Worm (Caenorhabditis elegans) whole organism, L4 larva: ENCODE measurements around the gene col-110.

Source experiments
- F10B5.3 ChIP-seq: sonication (generic microtip); optimal IDR thresholded peaks from 2 replicates; lab custom pipeline; 2016; ENCODE audit warnings: mild to moderate bottlenecking, missing genetic modification characterization, missing compliant biosample characterization
- T26A8.4 ChIP-seq: fragments of 200-800 bp; sonication (Bioruptor generic); IDR thresholded peaks from 2 replicates; pipeline ENCODE4 v1.3.6; 2022; ENCODE audit warnings: missing genetic modification characterization, missing compliant biosample characterization
- ZK337.2 ChIP-seq: fragments of 200-800 bp; sonication (Bioruptor generic); IDR thresholded peaks from 2 replicates; pipeline ENCODE4 v1.3.6; 2022; ENCODE audit warnings: missing genetic modification reagents, missing genetic modification characterization, missing compliant biosample characterization
- aha-1 ChIP-seq: fragments of 150-350 bp; peaks from one replicate; lab custom pipeline; 2014; ENCODE audit warnings: missing biosample characterization, missing genetic modification characterization
- aly-2 ChIP-seq: sonication (generic microtip); optimal IDR thresholded peaks from 2 replicates; lab custom pipeline; 2018; ENCODE audit warnings: missing biosample characterization, missing genetic modification characterization
- daf-16 ChIP-seq, 3 experiments: sonication (generic microtip); optimal IDR thresholded peaks; 2 replicates each; lab custom pipeline; 2016 to 2017; ENCODE audit warnings: missing genetic modification characterization in 3 of 3, missing genetic modification reagents in 3 of 3, mild to moderate bottlenecking in 2 of 3, missing compliant biosample characterization in 2 of 3, missing biosample characterization in 1 of 3, moderate library complexity in 1 of 3
- dmd-8 ChIP-seq: fragments of 200-800 bp; sonication (Bioruptor generic); IDR thresholded peaks from 2 replicates; pipeline ENCODE4 v1.3.6; 2022; ENCODE audit warnings: missing genetic modification characterization, missing compliant biosample characterization
- dmd-9 ChIP-seq: fragments of 200-800 bp; sonication (Bioruptor generic); IDR thresholded peaks from 2 replicates; pipeline ENCODE4 v1.3.6; 2022; ENCODE audit warnings: missing genetic modification reagents, missing genetic modification characterization, missing compliant biosample characterization
- dve-1 ChIP-seq: sonication (generic microtip); optimal IDR thresholded peaks from 2 replicates; lab custom pipeline; 2017; ENCODE audit warnings: antibody characterized with exemption, mild to moderate bottlenecking, missing genetic modification characterization, missing compliant biosample characterization; ENCODE audit not compliant: insufficient read depth
- fos-1 ChIP-seq: fragments of 150-350 bp; optimal IDR thresholded peaks from 2 replicates; lab custom pipeline; 2014; ENCODE audit warnings: missing biosample characterization, missing genetic modification characterization
- hlh-11 ChIP-seq: fragments of 200-800 bp; sonication (Bioruptor generic); optimal IDR thresholded peaks from 2 replicates; lab custom pipeline; 2018; ENCODE audit warnings: mild to moderate bottlenecking, missing genetic modification characterization, missing compliant biosample characterization
- hlh-30 ChIP-seq: sonication (generic microtip); optimal IDR thresholded peaks from 2 replicates; lab custom pipeline; 2017; ENCODE audit warnings: antibody characterized with exemption, mild to moderate bottlenecking, missing genetic modification characterization, missing compliant biosample characterization; ENCODE audit not compliant: insufficient read depth
- lim-7 ChIP-seq: fragments of 200-800 bp; sonication (Bioruptor generic); IDR thresholded peaks from 2 replicates; pipeline ENCODE4 v1.3.6; 2022; ENCODE audit warnings: missing genetic modification characterization, missing compliant biosample characterization
- lin-29 ChIP-seq: fragments of 200-800 bp; sonication (Bioruptor generic); IDR thresholded peaks from 2 replicates; pipeline ENCODE4 v1.3.6; 2022; ENCODE audit warnings: missing genetic modification reagents, missing genetic modification characterization, missing compliant biosample characterization
- lin-39 ChIP-seq: fragments of 150-350 bp; optimal IDR thresholded peaks from 2 replicates; lab custom pipeline; 2014; ENCODE audit warnings: missing biosample characterization, missing genetic modification reagents, missing genetic modification characterization
- mep-1 ChIP-seq: fragments of 150-350 bp; sonication (generic microtip); optimal IDR thresholded peaks from 3 replicates; lab custom pipeline; 2014; ENCODE audit warnings: missing biosample characterization, missing genetic modification characterization
- mxl-2 ChIP-seq: fragments of 200-800 bp; sonication (Bioruptor generic); conservative IDR thresholded peaks from 2 replicates; pipeline ENCODE4 v1.3.6; 2022; ENCODE audit warnings: missing genetic modification reagents, missing genetic modification characterization, missing compliant biosample characterization
- mxl-3 ChIP-seq: fragments of 200-800 bp; sonication (Bioruptor generic); optimal IDR thresholded peaks from 2 replicates; lab custom pipeline; 2018; ENCODE audit warnings: mild to moderate bottlenecking, missing genetic modification characterization, missing compliant biosample characterization
- nhr-102 ChIP-seq: sonication (generic microtip); optimal IDR thresholded peaks from 2 replicates; lab custom pipeline; 2016; ENCODE audit warnings: mild to moderate bottlenecking, missing genetic modification characterization, moderate library complexity, missing compliant biosample characterization
- nhr-237 ChIP-seq: sonication (generic microtip); optimal IDR thresholded peaks from 2 replicates; lab custom pipeline; 2017; ENCODE audit warnings: missing biosample characterization, missing genetic modification characterization
- nhr-28 ChIP-seq: fragments of 150-350 bp; optimal IDR thresholded peaks from 2 replicates; lab custom pipeline; 2014; ENCODE audit warnings: missing biosample characterization, missing genetic modification characterization
- nhr-42 ChIP-seq: fragments of 200-800 bp; sonication (Bioruptor generic); IDR thresholded peaks from 2 replicates; pipeline ENCODE4 v1.3.6; 2022; ENCODE audit warnings: missing genetic modification characterization, missing compliant biosample characterization
- nhr-48 ChIP-seq: sonication (generic microtip); optimal IDR thresholded peaks from 2 replicates; lab custom pipeline; 2016; ENCODE audit warnings: mild to moderate bottlenecking, missing genetic modification characterization, missing compliant biosample characterization
- php-3 ChIP-seq: fragments of 200-800 bp; sonication (Bioruptor generic); IDR thresholded peaks from 2 replicates; pipeline ENCODE4 v1.3.6; 2022; ENCODE audit warnings: missing genetic modification reagents, missing genetic modification characterization, missing compliant biosample characterization
- pqm-1 ChIP-seq: sonication (generic microtip); optimal IDR thresholded peaks from 2 replicates; lab custom pipeline; 2017; ENCODE audit warnings: missing biosample characterization, missing genetic modification characterization
- rbr-2 ChIP-seq: sonication (generic microtip); optimal IDR thresholded peaks from 2 replicates; lab custom pipeline; 2016; ENCODE audit warnings: missing genotype, missing genetic modification characterization, missing compliant biosample characterization
- set-16 ChIP-seq: fragments of 200-800 bp; sonication (Bioruptor generic); IDR thresholded peaks from 2 replicates; pipeline ENCODE4 v1.3.6; 2022; ENCODE audit warnings: missing genetic modification reagents, missing genetic modification characterization, missing compliant biosample characterization
- spr-1 ChIP-seq: sonication (generic microtip); optimal IDR thresholded peaks from 2 replicates; lab custom pipeline; 2016; ENCODE audit warnings: mild to moderate bottlenecking, missing genetic modification characterization, missing compliant biosample characterization
- unc-130 ChIP-seq: sonication (generic microtip); optimal IDR thresholded peaks from 2 replicates; lab custom pipeline; 2016; ENCODE audit warnings: missing genetic modification reagents, missing genetic modification characterization, missing compliant biosample characterization
- unc-62 ChIP-seq, 3 experiments: fragments of 150-350 bp in 1 of 3; sonication (generic microtip); optimal IDR thresholded peaks in 2 of 3; peaks in 1 of 3; 1 replicate in 1 of 3; 2 replicates in 2 of 3; lab custom pipeline; 2014 to 2017; ENCODE audit warnings: missing biosample characterization in 3 of 3, missing genetic modification characterization in 3 of 3, missing genetic modification reagents in 3 of 3, missing genotype in 1 of 3
- zip-2 ChIP-seq: fragments of 150-350 bp; optimal IDR thresholded peaks from 2 replicates; lab custom pipeline; 2014; ENCODE audit warnings: missing biosample characterization, missing genetic modification characterization
- ztf-11 ChIP-seq: fragments of 150-350 bp; optimal IDR thresholded peaks from 2 replicates; lab custom pipeline; 2014; ENCODE audit warnings: missing biosample characterization, missing genetic modification characterization

Gene col-110

DNA sequence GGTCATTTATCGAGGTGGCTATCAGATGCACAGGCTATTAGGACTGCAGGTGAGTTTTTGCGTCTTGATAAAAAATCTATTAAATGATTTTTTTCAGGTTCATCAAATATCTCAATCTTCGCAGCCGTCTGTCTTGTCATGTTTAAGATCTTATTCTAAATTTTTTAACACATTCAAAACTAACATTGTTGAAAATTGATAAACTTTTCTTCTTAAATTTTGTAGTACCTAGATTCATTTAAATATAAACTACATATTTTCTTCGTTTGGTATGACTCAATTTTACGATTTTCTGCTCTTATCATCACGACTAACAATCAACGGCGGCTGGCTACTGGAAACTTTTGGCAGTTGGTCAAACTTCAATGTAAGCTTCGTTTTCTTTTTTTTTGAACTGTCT, 6.9 kb downstream of the col-110 start, which contains the start of gene F19C7.4:
Gene F19C7.4, plus strand, starts transcription at position 301 of the 400 bp plus-strand sequence.
- peak; percentile 36 for TF ChIP-seq nhr-28 (tag; lab: Kevin White, UChicago)
- TF ChIP-seq nhr-237 (tag; lab: Kevin White, UChicago), result no peak
- peak in 1 of 2 experiments; percentile 10 for TF ChIP-seq unc-62 (GFP tag; optimal IDR thresholded peaks at IDR 0.05 in 1 of 2; lab: Kevin White, UChicago)
- no peak for TF ChIP-seq unc-62 (tag; optimal IDR thresholded peaks at IDR 0.05; lab: Kevin White, UChicago)
- TF ChIP-seq, all 104 proteins: peak for 2

DNA sequence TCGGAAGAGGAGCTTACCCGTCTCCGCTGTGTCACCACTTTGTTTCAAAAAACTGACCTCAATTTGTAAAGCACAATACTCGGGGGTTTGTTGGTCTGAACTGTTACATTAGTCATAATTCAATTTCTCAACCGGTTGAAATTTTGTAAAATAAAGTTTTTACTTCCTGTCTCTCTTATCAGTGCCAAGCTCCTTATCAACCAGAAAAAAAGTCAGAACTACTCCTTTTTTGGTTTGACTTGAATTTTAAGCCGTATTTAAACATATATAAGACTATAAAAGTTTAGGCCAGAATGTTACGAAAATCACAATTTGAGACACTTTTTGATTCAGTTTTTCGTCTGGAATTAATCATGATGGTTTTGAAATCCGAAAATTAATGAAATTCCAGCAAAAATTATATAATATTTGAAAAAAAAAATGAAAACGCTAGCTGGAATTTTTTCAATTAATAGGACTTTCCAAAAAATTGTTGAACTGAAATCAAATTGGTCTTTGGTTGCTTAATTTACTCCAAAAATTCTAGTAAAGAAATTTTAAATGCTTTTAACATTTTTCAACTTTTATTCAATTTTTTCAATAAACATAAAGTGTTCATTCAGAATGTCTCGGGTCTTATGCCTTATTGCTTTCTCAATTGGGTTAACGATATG, 10.0 kb downstream of the col-110 start, which contains the start of gene F19C7.2:
Gene F19C7.2, plus strand, starts transcription at position 603 of the 653 bp plus-strand sequence.
- TF ChIP-seq nhr-28 (tag; lab: Kevin White, UChicago) (peak; percentile 16), pqm-1 (peak; percentile 68), hlh-30 (no peak), nhr-102 (tag; lab: Kevin White, UChicago) (peak; percentile 47)
- TF ChIP-seq, all 104 proteins: peak for 3

DNA sequence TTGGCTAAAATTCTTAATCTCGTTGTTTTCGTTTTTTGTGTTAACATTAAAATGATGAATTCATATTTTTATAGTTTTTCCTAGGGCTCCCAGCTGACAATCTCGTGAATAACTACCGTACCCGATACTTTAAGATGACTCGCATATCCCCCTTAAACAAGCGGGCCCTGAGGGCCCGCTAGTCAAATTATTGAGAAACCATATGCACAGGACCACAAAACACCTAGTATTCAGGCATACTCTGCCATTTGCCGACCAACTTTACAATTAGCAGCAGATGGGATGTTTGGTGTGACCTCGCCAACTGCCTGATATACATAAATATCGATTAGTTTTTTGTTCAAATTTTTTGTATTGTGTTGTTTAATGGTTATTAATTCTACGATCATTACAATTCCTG, 12.6 kb downstream of the col-110 start, which contains the start of gene F19C7.3:
Gene F19C7.3, plus strand, starts transcription at position 301 of the 400 bp plus-strand sequence.
- TF ChIP-seq lin-39 (tag; lab: Kevin White, UChicago) (no peak), zip-2 (no peak), mep-1 (tag; lab: Kevin White, UChicago) (no peak), ZK337.2 (GFP tag; lab: Robert Waterston, UW) (no peak)

DNA sequence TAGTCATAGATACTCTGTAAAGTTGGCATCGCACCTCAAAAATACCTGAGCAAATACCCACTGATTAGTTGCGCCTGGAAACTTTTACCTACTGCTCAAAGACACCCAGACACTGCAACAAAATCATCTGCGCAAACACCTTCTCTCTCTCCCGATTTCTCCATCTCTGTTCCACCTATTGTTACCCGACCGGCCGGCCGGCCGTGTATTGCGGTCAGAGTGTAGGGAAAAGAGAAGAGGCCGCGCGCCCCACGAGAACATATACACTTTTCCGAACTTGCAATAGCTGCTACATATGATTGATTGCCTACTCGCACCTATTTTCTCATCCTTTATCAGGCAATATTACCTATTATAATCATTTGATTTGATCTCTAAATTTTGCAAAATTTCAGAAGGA, 21.1 kb downstream of the col-110 start:
- TF ChIP-seq daf-16 (GFP tag; optimal IDR thresholded peaks at IDR 0.05; lab: Kevin White, UChicago) (no peak), daf-16 (tag; optimal IDR thresholded peaks at IDR 0.05; lab: Kevin White, UChicago) (no peak), set-16 (GFP tag; lab: Robert Waterston, UW) (no peak), lin-39 (tag; lab: Kevin White, UChicago) (no peak), mxl-3 (GFP tag; lab: Kevin White, UChicago) (peak; percentile 9), rbr-2 (tag; lab: Kevin White, UChicago) (peak; percentile 6), unc-130 (GFP tag; lab: Kevin White, UChicago) (no peak), spr-1 (tag; lab: Kevin White, UChicago) (no peak), nhr-42 (GFP tag; lab: Robert Waterston, UW) (no peak), F10B5.3 (no peak), aly-2 (tag; lab: Kevin White, UChicago) (no peak), mxl-2 (no peak), T26A8.4 (GFP tag; lab: Robert Waterston, UW) (no peak), nhr-28 (tag; lab: Kevin White, UChicago) (peak; percentile 1), ztf-11 (tag; lab: Kevin White, UChicago) (no peak), dmd-8 (GFP tag; lab: Robert Waterston, UW) (no peak), fos-1 (tag; lab: Kevin White, UChicago) (no peak), php-3 (GFP tag; lab: Robert Waterston, UW) (no peak), dve-1 (tag; lab: Kevin White, UChicago) (no peak), lim-7 (GFP tag; lab: Robert Waterston, UW) (no peak), aha-1 (peak; percentile 13), hlh-11 (tag; lab: Kevin White, UChicago) (peak; percentile 20), lin-29 (GFP tag; lab: Robert Waterston, UW) (no peak), mep-1 (tag; lab: Kevin White, UChicago) (no peak), dmd-9 (GFP tag; lab: Robert Waterston, UW) (no peak), nhr-48 (tag; lab: Kevin White, UChicago) (no peak)
